Worm (Caenorhabditis elegans) whole organism, midembryonic: ENCODE results near the gene ZK666.1.

Experiments used
- T22C8.4 ChIP-seq: fragments of 200-800 bp; sonication (Bioruptor generic); IDR thresholded peaks from 2 replicates; pipeline ENCODE4 v1.3.6; 2022; ENCODE audit warnings: missing genetic modification characterization, missing compliant biosample characterization
- cog-1 ChIP-seq: sonication (generic microtip); optimal IDR thresholded peaks from 2 replicates; lab custom pipeline; 2016; ENCODE audit warnings: missing genetic modification characterization, missing compliant biosample characterization
- ztf-29 ChIP-seq: fragments of 200-800 bp; sonication (Bioruptor generic); IDR thresholded peaks from 2 replicates; pipeline ENCODE4 v1.3.6; 2022; ENCODE audit warnings: missing genetic modification reagents, missing genetic modification characterization, missing compliant biosample characterization

DNA sequence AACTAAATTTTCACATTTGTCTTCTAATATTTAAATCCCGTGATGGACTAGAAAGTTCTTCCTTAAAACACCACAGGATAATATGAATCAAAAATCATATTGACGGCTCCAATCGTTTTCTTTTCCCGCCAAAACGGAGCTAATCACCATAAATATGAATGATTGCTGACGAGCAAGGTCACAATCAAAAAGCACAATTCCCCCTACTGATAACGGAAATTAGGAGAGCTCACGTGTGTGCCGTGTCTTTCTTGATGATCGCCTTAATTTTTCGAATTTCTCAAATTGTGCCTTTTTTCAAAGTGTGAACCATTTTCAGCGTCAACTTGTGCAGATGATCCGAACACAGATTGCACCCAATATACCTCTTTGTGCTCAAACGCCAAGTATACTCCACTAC, 27.2 kb downstream of the ZK666.1 start:
- TF ChIP-seq T22C8.4 (no peak), ztf-29 (GFP tag; lab: Robert Waterston, UW) (no peak), cog-1 (tag; lab: Kevin White, UChicago) (no peak)
